Fruit fly (Drosophila melanogaster) whole organism, embryonic: ENCODE results near the gene Paris.

Experiments
- Nf-YB ChIP-seq: fragments of 200-800 bp; sonication (Bioruptor generic); optimal IDR thresholded peaks from 3 replicates; lab custom pipeline; 2019; ENCODE audit warnings: missing biosample characterization, mild to moderate bottlenecking, missing genetic modification characterization, moderate library complexity
- ac ChIP-seq: fragments of 200-800 bp; sonication (Bioruptor generic); optimal IDR thresholded peaks from 3 replicates; lab custom pipeline; 2017; ENCODE audit warnings: missing biosample characterization, mild to moderate bottlenecking, missing genetic modification characterization
- gsb-n ChIP-seq: fragments of 200-800 bp; sonication (Bioruptor generic); optimal IDR thresholded peaks from 3 replicates; lab custom pipeline; 2018; ENCODE audit warnings: missing biosample characterization, mild to moderate bottlenecking, missing genetic modification characterization

- TF ChIP-seq gsb-n (tag; lab: Kevin White, UChicago) (no peak), ac (GFP tag; lab: Kevin White, UChicago) (no peak), Nf-YB (GFP tag; lab: Kevin White, UChicago) (no peak)
These were observed 6.8 kb upstream of the Paris start, which contains the start of gene Gs1l for dm6 chr2L:4456539-4456994.
